Fruit fly (Drosophila melanogaster) whole organism, embryonic: Measurements from ENCODE around the gene CG31265.

ENCODE experiments used
- Blimp-1 ChIP-seq: fragments of 200-800 bp; sonication (Bioruptor generic); optimal IDR thresholded peaks from 3 replicates; lab custom pipeline; 2018; ENCODE audit warnings: missing biosample characterization, missing genetic modification characterization, mild to moderate bottlenecking, moderate library complexity, missing genetic modification reagents
- CG11695 ChIP-seq: fragments of 200-800 bp; sonication (Bioruptor generic); IDR thresholded peaks from 3 replicates; pipeline ENCODE4 v1.3.6; 2022; ENCODE audit warnings: missing biosample characterization, missing genetic modification characterization
- CG14050 ChIP-seq: fragments of 200-800 bp; sonication (Bioruptor generic); IDR thresholded peaks from 3 replicates; pipeline ENCODE4 v1.3.6; 2022; ENCODE audit warnings: missing biosample characterization, missing genetic modification characterization
- CG1529 ChIP-seq: fragments of 200-800 bp; sonication (Bioruptor generic); optimal IDR thresholded peaks from 3 replicates; lab custom pipeline; 2018; ENCODE audit warnings: missing biosample characterization, missing genetic modification characterization
- CG18619 ChIP-seq: fragments of 200-800 bp; sonication (Bioruptor generic); optimal IDR thresholded peaks from 3 replicates; lab custom pipeline; 2017; ENCODE audit warnings: missing biosample characterization, mild to moderate bottlenecking, missing genetic modification characterization
- CG30431 ChIP-seq: fragments of 200-800 bp; sonication (Bioruptor generic); optimal IDR thresholded peaks from 2 replicates; lab custom pipeline; 2017; ENCODE audit warnings: missing biosample characterization, missing genetic modification characterization
- CG31441 ChIP-seq: fragments of 200-800 bp; sonication (Bioruptor generic); IDR thresholded peaks from 2 replicates; pipeline ENCODE4 v1.3.6; 2022; ENCODE audit warnings: missing biosample characterization, missing genetic modification characterization
- CG32532 ChIP-seq: fragments of 200-800 bp; sonication (Bioruptor generic); IDR thresholded peaks from 2 replicates; pipeline ENCODE4 v1.3.6; 2022; ENCODE audit warnings: missing biosample characterization, missing genetic modification characterization
- CG34376 ChIP-seq: fragments of 200-800 bp; sonication (Bioruptor generic); optimal IDR thresholded peaks from 2 replicates; lab custom pipeline; 2018; ENCODE audit warnings: missing biosample characterization, mild to moderate bottlenecking, missing genetic modification characterization
- CG6254 ChIP-seq: fragments of 200-800 bp; sonication (Bioruptor generic); optimal IDR thresholded peaks from 3 replicates; lab custom pipeline; 2017; ENCODE audit warnings: mild to moderate bottlenecking, missing biosample characterization, missing genetic modification reagents, missing genetic modification characterization
- CG9437 ChIP-seq: fragments of 200-800 bp; sonication (Bioruptor generic); optimal IDR thresholded peaks from 2 replicates; lab custom pipeline; 2018; ENCODE audit warnings: missing biosample characterization, mild to moderate bottlenecking, missing genetic modification characterization
- CG9797 ChIP-seq: fragments of 200-800 bp; sonication (Bioruptor generic); optimal IDR thresholded peaks from 3 replicates; lab custom pipeline; 2018; ENCODE audit warnings: missing biosample characterization, mild to moderate bottlenecking, missing genetic modification characterization
- CG9876 ChIP-seq: fragments of 200-800 bp; sonication (Bioruptor generic); optimal IDR thresholded peaks from 2 replicates; lab custom pipeline; 2016; ENCODE audit warnings: missing biosample characterization, missing genetic modification characterization
- CTCF ChIP-seq: fragments of 200-800 bp; sonication (Bioruptor generic); optimal IDR thresholded peaks from 2 replicates; lab custom pipeline; 2017; ENCODE audit warnings: missing biosample characterization, mild to moderate bottlenecking, missing genetic modification characterization, moderate library complexity
- D ChIP-seq, 2 experiments: fragments of 200-800 bp in 1 of 2; fragments of >200 bp in 1 of 2; sonication (Bioruptor generic) in 1 of 2; optimal IDR thresholded peaks; 2 replicates in 1 of 2; 3 replicates in 1 of 2; lab custom pipeline; 2017; ENCODE audit warnings: mild to moderate bottlenecking in 1 of 2, missing biosample characterization in 1 of 2, missing genetic modification characterization in 1 of 2, missing genetic modification reagents in 1 of 2
- Dip3 ChIP-seq: fragments of 200-800 bp; sonication (Bioruptor generic); optimal IDR thresholded peaks from 3 replicates; lab custom pipeline; 2016; ENCODE audit warnings: missing biosample characterization, missing genetic modification characterization
- Ets65A ChIP-seq: fragments of 200-800 bp; sonication (Bioruptor generic); peaks from one replicate; lab custom pipeline; 2016; ENCODE audit warnings: missing biosample characterization, missing genetic modification characterization
- Gug ChIP-seq: fragments of 200-800 bp; sonication (Bioruptor generic); IDR thresholded peaks from 4 replicates; pipeline ENCODE4 v1.3.6; 2022; ENCODE audit warnings: missing biosample characterization, missing genetic modification characterization
- Hmx ChIP-seq: fragments of 200-800 bp; sonication (Bioruptor generic); optimal IDR thresholded peaks from 2 replicates; lab custom pipeline; 2016; ENCODE audit warnings: missing biosample characterization, missing genetic modification characterization
- Hr78 ChIP-seq, 2 experiments: fragments of 200-800 bp in 1 of 2; fragments of >200 bp in 1 of 2; sonication (Bioruptor generic) in 1 of 2; optimal IDR thresholded peaks; 2 replicates each; lab custom pipeline; 2017 to 2019; ENCODE audit warnings: missing biosample characterization in 2 of 2, missing genetic modification characterization in 2 of 2, mild to moderate bottlenecking in 1 of 2, moderate library complexity in 1 of 2
- Lim3 ChIP-seq: fragments of 200-800 bp; sonication (Bioruptor generic); IDR thresholded peaks from 2 replicates; pipeline ENCODE4 v1.3.6; 2022; ENCODE audit warnings: missing biosample characterization, missing genetic modification characterization
- MTF-1 ChIP-seq: fragments of 200-800 bp; sonication (Bioruptor generic); optimal IDR thresholded peaks from 2 replicates; lab custom pipeline; 2018; ENCODE audit warnings: missing biosample characterization, mild to moderate bottlenecking, missing genetic modification characterization, borderline replicate concordance
- Mad ChIP-seq: fragments of 200-800 bp; sonication (Bioruptor generic); optimal IDR thresholded peaks from 2 replicates; lab custom pipeline; 2016; ENCODE audit warnings: missing biosample characterization, missing genetic modification characterization
- Neu2 ChIP-seq: fragments of 200-800 bp; sonication (Bioruptor generic); optimal IDR thresholded peaks from 3 replicates; lab custom pipeline; 2016; ENCODE audit warnings: missing biosample characterization, missing genetic modification characterization, borderline replicate concordance
- Pdp1 ChIP-seq, 2 experiments: fragments of 200-800 bp; sonication (Bioruptor generic); optimal IDR thresholded peaks; 3 replicates each; lab custom pipeline; 2016; ENCODE audit warnings: missing biosample characterization in 2 of 2, missing genetic modification characterization in 2 of 2, mild to moderate bottlenecking in 1 of 2, moderate library complexity in 1 of 2
- Usf ChIP-seq: fragments of 200-800 bp; sonication (Bioruptor generic); optimal IDR thresholded peaks from 2 replicates; lab custom pipeline; 2017; ENCODE audit warnings: missing genotype, missing biosample characterization, missing genetic modification characterization
- abd-A ChIP-seq: fragments of 200-800 bp; sonication (Bioruptor generic); optimal IDR thresholded peaks from 3 replicates; lab custom pipeline; 2019; ENCODE audit warnings: missing biosample characterization, mild to moderate bottlenecking, missing genetic modification characterization, moderate library complexity
- ac ChIP-seq: fragments of 200-800 bp; sonication (Bioruptor generic); optimal IDR thresholded peaks from 3 replicates; lab custom pipeline; 2017; ENCODE audit warnings: missing biosample characterization, mild to moderate bottlenecking, missing genetic modification characterization
- bowl ChIP-seq: fragments of 200-800 bp; sonication (Bioruptor generic); IDR thresholded peaks from 2 replicates; pipeline ENCODE4 v1.3.6; 2022; ENCODE audit warnings: missing biosample characterization, missing genetic modification characterization
- bsh ChIP-seq, 2 experiments: fragments of 200-800 bp; sonication (Bioruptor generic); optimal IDR thresholded peaks; 2 replicates each; lab custom pipeline; 2017 to 2018; ENCODE audit warnings: mild to moderate bottlenecking in 2 of 2, missing biosample characterization in 2 of 2, missing genetic modification characterization in 2 of 2, moderate library complexity in 1 of 2
- croc ChIP-seq: fragments of 200-800 bp; sonication (Bioruptor generic); conservative IDR thresholded peaks from 3 replicates; pipeline ENCODE4 v1.3.6; 2022; ENCODE audit warnings: missing biosample characterization, missing genetic modification characterization
- dm ChIP-seq: fragments of 200-800 bp; sonication (Bioruptor generic); optimal IDR thresholded peaks from 3 replicates; lab custom pipeline; 2016; ENCODE audit warnings: missing biosample characterization, missing genetic modification characterization
- fru ChIP-seq: fragments of >200 bp; optimal IDR thresholded peaks from 2 replicates; lab custom pipeline; 2017
- grau ChIP-seq: fragments of 200-800 bp; optimal IDR thresholded peaks from 3 replicates; lab custom pipeline; 2019; ENCODE audit warnings: missing biosample characterization, mild to moderate bottlenecking, missing genetic modification characterization, moderate library complexity
- gsb-n ChIP-seq: fragments of 200-800 bp; sonication (Bioruptor generic); optimal IDR thresholded peaks from 3 replicates; lab custom pipeline; 2018; ENCODE audit warnings: missing biosample characterization, mild to moderate bottlenecking, missing genetic modification characterization
- kni ChIP-seq: fragments of 200-800 bp; sonication (Bioruptor generic); optimal IDR thresholded peaks from 3 replicates; lab custom pipeline; 2017; ENCODE audit warnings: mild to moderate bottlenecking, missing biosample characterization, missing genetic modification reagents, missing genetic modification characterization
- oc ChIP-seq: fragments of 200-800 bp; sonication (Bioruptor generic); optimal IDR thresholded peaks from 2 replicates; lab custom pipeline; 2018; ENCODE audit warnings: missing biosample characterization, mild to moderate bottlenecking, missing genetic modification characterization, moderate library complexity
- pb ChIP-seq: fragments of 200-800 bp; sonication (Bioruptor generic); optimal IDR thresholded peaks from 3 replicates; lab custom pipeline; 2016; ENCODE audit warnings: missing biosample characterization, missing genetic modification characterization
- pfk ChIP-seq: fragments of 200-800 bp; sonication (Bioruptor generic); optimal IDR thresholded peaks from 2 replicates; lab custom pipeline; 2018; ENCODE audit warnings: missing biosample characterization, mild to moderate bottlenecking, missing genetic modification characterization, moderate library complexity
- phol ChIP-seq: fragments of 200-800 bp; sonication (Bioruptor generic); optimal IDR thresholded peaks from 3 replicates; lab custom pipeline; 2018; ENCODE audit warnings: missing biosample characterization, mild to moderate bottlenecking, missing genetic modification characterization, moderate library complexity
- sd ChIP-seq: fragments of 200-800 bp; sonication (Bioruptor generic); optimal IDR thresholded peaks from 3 replicates; lab custom pipeline; 2018; ENCODE audit warnings: missing biosample characterization, mild to moderate bottlenecking, missing genetic modification characterization, moderate library complexity
- stwl ChIP-seq: fragments of 200-800 bp; sonication (Bioruptor generic); optimal IDR thresholded peaks from 3 replicates; lab custom pipeline; 2018; ENCODE audit warnings: missing biosample characterization, mild to moderate bottlenecking, missing genetic modification characterization, moderate library complexity
- vvl ChIP-seq: fragments of 200-800 bp; sonication (Bioruptor generic); IDR thresholded peaks from 2 replicates; pipeline ENCODE4 v1.3.6; 2022; ENCODE audit warnings: missing biosample characterization, missing genetic modification characterization
- wdn ChIP-seq: fragments of 200-800 bp; sonication (Bioruptor generic); IDR thresholded peaks from 2 replicates; pipeline ENCODE4 v1.3.6; 2022; ENCODE audit warnings: missing biosample characterization, missing genetic modification characterization

Gene CG31265

dm6 chr3R:17087977-17088618, 39.9 kb upstream of the CG31265 start, which contains the start of gene cal1 (continued):
- TF ChIP-seq pb, result no peak
- no peak for TF ChIP-seq bsh (GFP tag; optimal IDR thresholded peaks at IDR 0.05; lab: Kevin White, UChicago)
- no peak for TF ChIP-seq Gug (GFP tag; lab: Robert Waterston, UW)
- no peak for TF ChIP-seq Dip3 (GFP tag; lab: Kevin White, UChicago)

- TF ChIP-seq CG14050, result no peak
- no peak for TF ChIP-seq phol
- no peak for TF ChIP-seq abd-A
- TF ChIP-seq dm (GFP tag; lab: Kevin White, UChicago), result no peak
- no peak for TF ChIP-seq grau
- TF ChIP-seq CG32532 (GFP tag; lab: Robert Waterston, UW), result peak; percentile 20; the same call in 1 of the 2 replicates
- no peak for TF ChIP-seq croc (GFP tag; lab: Robert Waterston, UW)
- TF ChIP-seq Lim3 (GFP tag; lab: Robert Waterston, UW), result no peak
- peak; percentile 50 for TF ChIP-seq stwl (tag; lab: Kevin White, UChicago)
- TF ChIP-seq Hmx (GFP tag; lab: Kevin White, UChicago), result no peak
- peak; percentile 93 for TF ChIP-seq CTCF (GFP tag; lab: Kevin White, UChicago)
- TF ChIP-seq sd (tag; lab: Kevin White, UChicago), result peak; percentile 42
These were observed 19.1 kb upstream of the CG31265 start for dm6 chr3R:17108881-17109280.

- TF ChIP-seq gsb-n (tag; lab: Kevin White, UChicago) (peak; percentile 6), wdn (GFP tag; lab: Robert Waterston, UW) (no peak), CG31441 (GFP tag; lab: Robert Waterston, UW) (no peak), oc (peak; percentile 4), CG9437 (GFP tag; lab: Kevin White, UChicago) (no peak), vvl (peak; percentile 15; the same call in 1 of the 2 replicates), Blimp-1 (GFP tag; lab: Kevin White, UChicago) (peak; percentile 2), Neu2 (GFP tag; lab: Kevin White, UChicago) (peak; percentile 56)
These were observed 16.9 kb upstream of the CG31265 start for dm6 chr3R:17110880-17111726.

dm6 chr3R:17115668-17116067, 12.3 kb upstream of the CG31265 start:
- TF ChIP-seq Hr78 (GFP tag; optimal IDR thresholded peaks at IDR 0.05; lab: Kevin White, UChicago) (peak in 1 of 2 experiments; percentile 51), fru (lab: Kevin White, UChicago) (no peak), Usf (GFP tag; lab: Kevin White, UChicago) (no peak), ac (GFP tag; lab: Kevin White, UChicago) (no peak), Ets65A (GFP tag; lab: Kevin White, UChicago) (no peak), MTF-1 (GFP tag; lab: Kevin White, UChicago) (peak; percentile 17), Mad (GFP tag; lab: Kevin White, UChicago) (no peak), CG6254 (peak; percentile 30), CG11695 (peak; percentile 15; the same call in 1 of the 3 replicates), CG34376 (GFP tag; lab: Kevin White, UChicago) (peak; percentile 43), CG18619 (GFP tag; lab: Kevin White, UChicago) (peak; percentile 18), pfk (GFP tag; lab: Kevin White, UChicago) (peak; percentile 35), CG1529 (peak; percentile 35), bowl (GFP tag; lab: Robert Waterston, UW) (no peak), CG9797 (GFP tag; lab: Kevin White, UChicago) (no peak), kni (GFP tag; lab: Kevin White, UChicago) (peak; percentile 62), CG9876 (GFP tag; lab: Kevin White, UChicago) (no peak), CG30431 (GFP tag; lab: Kevin White, UChicago) (no peak), D (optimal IDR thresholded peaks at IDR 0.05; lab: Kevin White, UChicago) (no peak), D (GFP tag; optimal IDR thresholded peaks at IDR 0.05; lab: Kevin White, UChicago) (peak; percentile 1), grau (peak; percentile 8), Pdp1 (GFP tag; optimal IDR thresholded peaks at IDR 0.05; lab: Kevin White, UChicago) (no peak)
